Fruit fly (Drosophila melanogaster) whole organism, wandering third instar larva: ENCODE data around the gene DopEcR.

Experiments used
- Abd-B ChIP-seq: fragments of >200 bp; optimal IDR thresholded peaks from 2 replicates; lab custom pipeline; 2017; ENCODE audit warnings: missing biosample characterization, missing genetic modification characterization
- CG9705 ChIP-seq: fragments of 200-800 bp; sonication (Bioruptor generic); optimal IDR thresholded peaks from 2 replicates; lab custom pipeline; 2018; ENCODE audit warnings: missing biosample characterization, mild to moderate bottlenecking, missing genetic modification characterization
- CrebA ChIP-seq: fragments of 200-800 bp; sonication (Bioruptor generic); optimal IDR thresholded peaks from 2 replicates; lab custom pipeline; 2016; ENCODE audit warnings: missing biosample characterization, mild to moderate bottlenecking, missing genetic modification characterization, borderline replicate concordance
- Dfd ChIP-seq: fragments of >200 bp; optimal IDR thresholded peaks from 2 replicates; lab custom pipeline; 2017; ENCODE audit warnings: missing biosample characterization, missing genetic modification characterization
- Dif ChIP-seq: fragments of 200-275, 200-300 bp; sonication (Bioruptor generic); optimal IDR thresholded peaks from 2 replicates; lab custom pipeline; 2018; ENCODE audit warnings: missing biosample characterization, missing genetic modification characterization; ENCODE audit not compliant: partially characterized antibody
- GATAd ChIP-seq: sonication (Bioruptor generic); optimal IDR thresholded peaks from 2 replicates; lab custom pipeline; 2016; ENCODE audit warnings: missing biosample characterization, missing genetic modification characterization
- HLH106 ChIP-seq: fragments of 200-800 bp; optimal IDR thresholded peaks from 3 replicates; lab custom pipeline; 2019; ENCODE audit warnings: missing biosample characterization, mild to moderate bottlenecking, missing genetic modification characterization, moderate library complexity
- Hnf4 ChIP-seq: fragments of 200-800 bp; sonication (Bioruptor generic); optimal IDR thresholded peaks from 2 replicates; lab custom pipeline; 2016; ENCODE audit warnings: missing biosample characterization, mild to moderate bottlenecking, missing genetic modification characterization
- Hr83 ChIP-seq: fragments of 200-300 bp; sonication (Bioruptor generic); optimal IDR thresholded peaks from 2 replicates; lab custom pipeline; 2016; ENCODE audit warnings: missing biosample characterization, mild to moderate bottlenecking, missing genetic modification characterization, moderate library complexity; ENCODE audit not compliant: poor library complexity, severe bottlenecking
- Jra ChIP-seq: sonication (Bioruptor generic); optimal IDR thresholded peaks from 2 replicates; lab custom pipeline; 2016; ENCODE audit warnings: missing biosample characterization, missing genetic modification characterization
- Myc ChIP-seq: fragments of >200 bp; optimal IDR thresholded peaks from 2 replicates; lab custom pipeline; 2017
- OdsH ChIP-seq: fragments of 200-800 bp; sonication (Bioruptor generic); optimal IDR thresholded peaks from 2 replicates; lab custom pipeline; 2016; ENCODE audit warnings: missing biosample characterization, mild to moderate bottlenecking, missing genetic modification characterization
- Rel ChIP-seq, 2 experiments: fragments of 200-800 bp; sonication (Bioruptor generic) in 1 of 2; optimal IDR thresholded peaks; 2 replicates in 1 of 2; 3 replicates in 1 of 2; lab custom pipeline; 2016 to 2019; ENCODE audit warnings: mild to moderate bottlenecking in 2 of 2, missing biosample characterization in 2 of 2, missing genetic modification characterization in 2 of 2, moderate library complexity in 1 of 2
- Sp1 ChIP-seq: fragments of 200-800 bp; sonication (Bioruptor generic); optimal IDR thresholded peaks from 3 replicates; lab custom pipeline; 2019; ENCODE audit warnings: missing biosample characterization, mild to moderate bottlenecking, missing genetic modification characterization, moderate library complexity
- Vsx2 ChIP-seq: fragments of 200-300, 225-300 bp; sonication (Bioruptor generic); optimal IDR thresholded peaks from 2 replicates; lab custom pipeline; 2018; ENCODE audit warnings: missing biosample characterization, missing genetic modification characterization; ENCODE audit not compliant: partially characterized antibody
- br ChIP-seq: fragments of 200-800 bp; sonication (Bioruptor generic); optimal IDR thresholded peaks from 2 replicates; lab custom pipeline; 2016; ENCODE audit warnings: missing biosample characterization, missing genetic modification characterization
- brk ChIP-seq: fragments of 200-800 bp; sonication (Bioruptor generic); optimal IDR thresholded peaks from 2 replicates; lab custom pipeline; 2016; ENCODE audit warnings: missing biosample characterization, mild to moderate bottlenecking, missing genetic modification characterization
- dl ChIP-seq, 2 experiments: fragments of 175-275, 200-275 bp in 1 of 2; fragments of 200-275 bp in 1 of 2; sonication (Bioruptor generic); optimal IDR thresholded peaks; lab custom pipeline; 2018; ENCODE audit warnings: mild to moderate bottlenecking in 2 of 2, missing biosample characterization in 2 of 2, missing genetic modification characterization in 2 of 2, moderate library complexity in 2 of 2; ENCODE audit not compliant: partially characterized antibody in 2 of 2, insufficient read depth in 1 of 2
- dmrt93B ChIP-seq: fragments of 200-800 bp; sonication (Bioruptor generic); optimal IDR thresholded peaks from 2 replicates; lab custom pipeline; 2018; ENCODE audit warnings: missing biosample characterization, mild to moderate bottlenecking, missing genetic modification characterization
- dsf ChIP-seq: sonication (Bioruptor generic); optimal IDR thresholded peaks from 2 replicates; lab custom pipeline; 2016; ENCODE audit warnings: missing biosample characterization, missing genetic modification characterization, borderline replicate concordance
- ey ChIP-seq: fragments of 200-800 bp; sonication (Bioruptor generic); optimal IDR thresholded peaks from 2 replicates; lab custom pipeline; 2016; ENCODE audit warnings: missing biosample characterization, missing genetic modification characterization
- foxo ChIP-seq, 2 experiments: fragments of 200-800 bp; sonication (Bioruptor generic); optimal IDR thresholded peaks; 2 replicates in 1 of 2; 3 replicates in 1 of 2; lab custom pipeline; 2016 to 2017; ENCODE audit warnings: missing biosample characterization in 2 of 2, missing genetic modification characterization in 2 of 2
- fru ChIP-seq: fragments of 200-800 bp; sonication (Bioruptor generic); optimal IDR thresholded peaks from 3 replicates; lab custom pipeline; 2016; ENCODE audit warnings: missing biosample characterization, mild to moderate bottlenecking, missing genetic modification characterization
- h ChIP-seq: fragments of 200-800 bp; sonication (Bioruptor generic); optimal IDR thresholded peaks from 3 replicates; lab custom pipeline; 2016; ENCODE audit warnings: missing biosample characterization, mild to moderate bottlenecking, missing genetic modification characterization
- jim ChIP-seq: fragments of 175-275, 200-325 bp; sonication (Bioruptor generic); optimal IDR thresholded peaks from 2 replicates; lab custom pipeline; 2016; ENCODE audit warnings: missing biosample characterization, mild to moderate bottlenecking, missing genetic modification characterization
- lola ChIP-seq: fragments of >200 bp; optimal IDR thresholded peaks from 2 replicates; lab custom pipeline; 2017; ENCODE audit warnings: missing biosample characterization, missing genetic modification characterization
- rgr ChIP-seq: fragments of 200-800 bp; sonication (Bioruptor generic); optimal IDR thresholded peaks from 3 replicates; lab custom pipeline; 2016; ENCODE audit warnings: missing biosample characterization, mild to moderate bottlenecking, missing genetic modification characterization
- tai ChIP-seq: sonication (Bioruptor generic); optimal IDR thresholded peaks from 2 replicates; lab custom pipeline; 2016; ENCODE audit warnings: missing biosample characterization, missing genetic modification characterization
- woc ChIP-seq: sonication (Bioruptor generic); optimal IDR thresholded peaks from 2 replicates; lab custom pipeline; 2016; ENCODE audit warnings: missing biosample characterization, mild to moderate bottlenecking, missing genetic modification characterization

DopEcR gene

DNA sequence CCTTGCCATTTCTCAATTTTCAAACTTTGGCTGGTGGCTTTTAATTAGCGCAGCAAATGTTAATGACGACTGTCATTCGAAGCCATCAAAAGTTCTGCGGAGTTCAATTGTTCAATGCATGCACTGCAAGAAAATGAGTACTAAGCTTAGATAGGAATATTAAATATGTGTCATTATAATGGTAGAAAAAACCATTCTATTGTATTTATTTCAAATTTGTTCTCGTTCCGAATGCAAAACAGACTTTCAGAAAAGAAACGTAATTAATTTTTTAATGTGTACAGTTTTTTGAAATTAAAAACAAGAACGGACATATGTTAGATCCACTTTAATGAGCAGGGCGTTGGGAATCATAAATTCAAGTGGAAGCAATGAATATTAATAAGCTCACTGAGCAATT is 8.9 kb upstream of the DopEcR start:
- TF ChIP-seq Sp1 (GFP tag; lab: Kevin White, UChicago) (no peak), h (GFP tag; lab: Kevin White, UChicago) (peak; percentile 39), brk (no peak), ey (peak; percentile 15)

- no peak for TF ChIP-seq dmrt93B (GFP tag; lab: Kevin White, UChicago)
- TF ChIP-seq lola (GFP tag; lab: Kevin White, UChicago), result no peak
- TF ChIP-seq ey, result no peak
- no peak for TF ChIP-seq woc (GFP tag; lab: Kevin White, UChicago)
- TF ChIP-seq rgr (GFP tag; lab: Kevin White, UChicago), result no peak
- no peak for TF ChIP-seq CrebA (GFP tag; lab: Kevin White, UChicago)
- TF ChIP-seq brk, result no peak
- no peak for TF ChIP-seq Myc (lab: Kevin White, UChicago)
- no peak for TF ChIP-seq Rel (GFP tag; optimal IDR thresholded peaks at IDR 0.05; lab: Kevin White, UChicago)
- no peak for TF ChIP-seq Rel (tag; optimal IDR thresholded peaks at IDR 0.05; lab: Kevin White, UChicago)
- TF ChIP-seq jim (GFP tag; lab: Kevin White, UChicago), result no peak
- TF ChIP-seq Vsx2, result no peak
- TF ChIP-seq Hnf4, result no peak
Observed at dm6 chr3L:4388215-4388614, 8.0 kb upstream of the DopEcR start.

DNA sequence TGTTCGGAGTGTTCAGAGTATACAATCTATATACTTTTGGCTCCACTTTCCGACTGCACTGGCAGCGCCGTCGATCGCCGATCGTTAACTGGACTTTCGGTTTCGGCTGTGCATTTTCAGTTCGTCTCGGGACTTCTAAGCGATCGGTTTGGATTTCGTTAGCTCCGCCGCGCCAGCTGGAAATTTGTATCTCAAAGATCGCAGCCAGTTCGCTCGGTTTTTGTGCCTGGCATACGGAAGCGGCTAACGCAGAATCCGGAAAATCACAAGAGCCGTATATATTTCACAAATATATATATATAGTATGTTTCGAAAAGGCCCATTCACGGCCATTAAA is 4.1 kb upstream of the DopEcR start, which contains the start of gene slow:
TSS of gene slow (plus strand) at position 117 of the 337 bp plus-strand sequence.
- TF ChIP-seq Rel (GFP tag; optimal IDR thresholded peaks at IDR 0.05; lab: Kevin White, UChicago) (no peak), Rel (tag; optimal IDR thresholded peaks at IDR 0.05; lab: Kevin White, UChicago) (peak; percentile 35), dsf (GFP tag; lab: Kevin White, UChicago) (no peak)

dm6 chr3L:4383543-4384325 is 3.5 kb upstream of the DopEcR start:
- TF ChIP-seq br (GFP tag; lab: Kevin White, UChicago) (no peak), brk (no peak), dmrt93B (GFP tag; lab: Kevin White, UChicago) (peak; percentile 18), fru (GFP tag; lab: Kevin White, UChicago) (no peak), woc (GFP tag; lab: Kevin White, UChicago) (peak; percentile 39), h (GFP tag; lab: Kevin White, UChicago) (no peak), Dfd (GFP tag; lab: Kevin White, UChicago) (no peak), dsf (GFP tag; lab: Kevin White, UChicago) (no peak), Jra (no peak), Myc (lab: Kevin White, UChicago) (peak; percentile 87), Abd-B (no peak)

- TF ChIP-seq GATAd (GFP tag; lab: Kevin White, UChicago) (no peak), Hr83 (GFP tag; lab: Kevin White, UChicago) (no peak), HLH106 (tag; lab: Kevin White, UChicago) (peak; percentile 29), h (GFP tag; lab: Kevin White, UChicago) (peak; percentile 41), Dif (GFP tag; lab: Kevin White, UChicago) (no peak), Sp1 (GFP tag; lab: Kevin White, UChicago) (peak; percentile 9), Hnf4 (peak; percentile 23), dmrt93B (GFP tag; lab: Kevin White, UChicago) (no peak), dl (GFP tag; optimal IDR thresholded peaks at IDR 0.05; lab: Kevin White, UChicago; ENCODE audit: insufficient read depth in 1 of 2, partially characterized antibody in 2 of 2) (no peak), OdsH (peak; percentile 31), Rel (GFP tag; optimal IDR thresholded peaks at IDR 0.05; lab: Kevin White, UChicago) (no peak), Rel (tag; optimal IDR thresholded peaks at IDR 0.05; lab: Kevin White, UChicago) (no peak), CG9705 (GFP tag; lab: Kevin White, UChicago) (no peak), Vsx2 (no peak), foxo (GFP tag; optimal IDR thresholded peaks at IDR 0.05; lab: Kevin White, UChicago) (peak in 1 of 2 experiments; percentile 48), tai (no peak), Jra (no peak), ey (peak; percentile 26), br (GFP tag; lab: Kevin White, UChicago) (peak; percentile 33), fru (GFP tag; lab: Kevin White, UChicago) (peak; percentile 47), dsf (GFP tag; lab: Kevin White, UChicago) (no peak), rgr (GFP tag; lab: Kevin White, UChicago) (peak; percentile 30), woc (GFP tag; lab: Kevin White, UChicago) (no peak)
Observed at dm6 chr3L:4383104-4383503, 2.9 kb upstream of the DopEcR start.
